3 worm cellular contexts compared by ENCODE assay signal in genomic region chrX:4961681-4962656, ce11.
TF ChIP-seq lines count a peak whose summit lies in the region.

No protein-coding gene starts in this region.

TF ChIP-seq in whole organism, L1 larva, 84 proteins besides CTCF, POLR2A, EP300 and RAD21 (continued from another document and continues in another):
- TF ChIP-seq ztf-11 (tag; optimal IDR thresholded peaks at IDR 0.05; lab: Kevin White, UChicago) (peak in 1 of 2 experiments; percentile 54), elt-2 (tag; optimal IDR thresholded peaks at IDR 0.05; lab: Kevin White, UChicago) (no peak), nhr-47 (tag; optimal IDR thresholded peaks at IDR 0.05; lab: Kevin White, UChicago) (peak; percentile 68), mep-1 (tag; optimal IDR thresholded peaks at IDR 0.05; lab: Kevin White, UChicago) (peak; percentile 43), egl-27 (tag; optimal IDR thresholded peaks at IDR 0.05; lab: Kevin White, UChicago) (peak in 1 of 2 experiments; percentile 49), lir-3 (tag; optimal IDR thresholded peaks at IDR 0.05; lab: Kevin White, UChicago; ENCODE audit: poor library complexity) (no peak), C34B4.2 (tag; optimal IDR thresholded peaks at IDR 0.05; lab: Kevin White, UChicago) (no peak), fkh-4 (tag; optimal IDR thresholded peaks at IDR 0.05; lab: Kevin White, UChicago; ENCODE audit: borderline replicate concordance) (no peak), lin-15B (tag; optimal IDR thresholded peaks at IDR 0.05; lab: Kevin White, UChicago) (no peak), dpl-1 (GFP tag; optimal IDR thresholded peaks at IDR 0.05; lab: Kevin White, UChicago) (no peak), nhr-85 (tag; lab: Kevin White, UChicago) (peak; percentile 60), hlh-17 (GFP tag; optimal IDR thresholded peaks at IDR 0.05; lab: Kevin White, UChicago; ENCODE audit: borderline replicate concordance) (no peak), irx-1 (tag; optimal IDR thresholded peaks at IDR 0.05; lab: Kevin White, UChicago) (peak; percentile 39), F16B12.6 (tag; optimal IDR thresholded peaks at IDR 0.05; lab: Kevin White, UChicago) (no peak), tbx-2 (tag; optimal IDR thresholded peaks at IDR 0.05; lab: Kevin White, UChicago) (peak; percentile 60), lin-14 (GFP tag; optimal IDR thresholded peaks at IDR 0.05; lab: Kevin White, UChicago) (peak; percentile 91), Y116A8C.19 (tag; optimal IDR thresholded peaks at IDR 0.05; lab: Kevin White, UChicago; ENCODE audit: borderline replicate concordance) (no peak), efl-3 (GFP tag; optimal IDR thresholded peaks at IDR 0.05; lab: Kevin White, UChicago) (no peak), blmp-1 (tag; optimal IDR thresholded peaks at IDR 0.05; lab: Kevin White, UChicago) (peak; percentile 6), ztf-4 (tag; optimal IDR thresholded peaks at IDR 0.05; lab: Kevin White, UChicago) (peak; percentile 53), zag-1 (tag; optimal IDR thresholded peaks at IDR 0.05; lab: Kevin White, UChicago) (no peak), C16A3.4 (tag; optimal IDR thresholded peaks at IDR 0.05; lab: Kevin White, UChicago) (peak; percentile 44), unc-30 (tag; optimal IDR thresholded peaks at IDR 0.05; lab: Kevin White, UChicago) (no peak), aha-1 (tag; optimal IDR thresholded peaks at IDR 0.05; lab: Kevin White, UChicago) (no peak), sup-37 (GFP tag; optimal IDR thresholded peaks at IDR 0.05; lab: Kevin White, UChicago) (peak; percentile 31), jun-1 (tag; optimal IDR thresholded peaks at IDR 0.05; lab: Kevin White, UChicago) (peak; percentile 81), unc-98 (GFP tag; IDR thresholded peaks at IDR 0.05; lab: Robert Waterston, UW) (no peak), nhr-20 (tag; optimal IDR thresholded peaks at IDR 0.05; lab: Kevin White, UChicago) (peak; percentile 48), ama-1 (optimal IDR thresholded peaks at IDR 0.05; lab: Kevin White, UChicago) (no peak), isw-1 (GFP tag; IDR thresholded peaks at IDR 0.05; lab: Robert Waterston, UW) (peak; percentile 41; the same call in 1 of the 2 replicates), rnt-1 (tag; optimal IDR thresholded peaks at IDR 0.05; lab: Kevin White, UChicago) (peak; percentile 60), nhr-71 (tag; optimal IDR thresholded peaks at IDR 0.05; lab: Kevin White, UChicago) (peak; percentile 81), pag-3 (tag; optimal IDR thresholded peaks at IDR 0.05; lab: Kevin White, UChicago; ENCODE audit: borderline replicate concordance, insufficient read depth) (no peak), ceh-90 (tag; optimal IDR thresholded peaks at IDR 0.05; lab: Kevin White, UChicago) (peak; percentile 17), xbp-1 (tag; optimal IDR thresholded peaks at IDR 0.05; lab: Kevin White, UChicago) (peak; percentile 31), pax-3 (tag; optimal IDR thresholded peaks at IDR 0.05; lab: Kevin White, UChicago) (no peak), unc-62 (GFP tag; optimal IDR thresholded peaks at IDR 0.05; lab: Kevin White, UChicago) (no peak), fkh-10 (GFP tag; optimal IDR thresholded peaks at IDR 0.05; lab: Kevin White, UChicago) (no peak), zip-4 (GFP tag; optimal IDR thresholded peaks at IDR 0.05; lab: Kevin White, UChicago) (peak; percentile 37), unc-130 (tag; optimal IDR thresholded peaks at IDR 0.05; lab: Kevin White, UChicago) (no peak), mab-9 (GFP tag; IDR thresholded peaks at IDR 0.05; lab: Robert Waterston, UW) (no peak), mef-2 (tag; optimal IDR thresholded peaks at IDR 0.05; lab: Kevin White, UChicago) (no peak), egl-13 (tag; optimal IDR thresholded peaks at IDR 0.05; lab: Kevin White, UChicago) (peak; percentile 35), swsn-7 (tag; optimal IDR thresholded peaks at IDR 0.05; lab: Kevin White, UChicago) (peak; percentile 60)

TF ChIP-seq in whole organism, L3 larva, 47 proteins besides CTCF, POLR2A, EP300 and RAD21 (continued from another document):
- TF ChIP-seq fkh-2 (tag; optimal IDR thresholded peaks at IDR 0.05; lab: Kevin White, UChicago) = no peak
- TF ChIP-seq ZK546.5 (tag; optimal IDR thresholded peaks at IDR 0.05; lab: Kevin White, UChicago) = no peak
- no peak for TF ChIP-seq unc-62 (GFP tag; optimal IDR thresholded peaks at IDR 0.05; lab: Kevin White, UChicago)
- no peak for TF ChIP-seq zag-1 (tag; optimal IDR thresholded peaks at IDR 0.05; lab: Kevin White, UChicago)
- peak; percentile 60 for TF ChIP-seq jun-1 (tag; optimal IDR thresholded peaks at IDR 0.05; lab: Kevin White, UChicago)
- TF ChIP-seq nhr-237 (tag; optimal IDR thresholded peaks at IDR 0.05; lab: Kevin White, UChicago) = no peak
- peak; percentile 23 for TF ChIP-seq nhr-11 (tag; optimal IDR thresholded peaks at IDR 0.05; lab: Kevin White, UChicago)
- no peak for TF ChIP-seq fkh-10 (GFP tag; optimal IDR thresholded peaks at IDR 0.05; lab: Kevin White, UChicago)
- no peak for TF ChIP-seq ama-1 (optimal IDR thresholded peaks at IDR 0.05; lab: Kevin White, UChicago)
- no peak for TF ChIP-seq ztf-11 (tag; optimal IDR thresholded peaks at IDR 0.05; lab: Kevin White, UChicago)
- no peak for TF ChIP-seq pqm-1 (tag; optimal IDR thresholded peaks at IDR 0.05; lab: Kevin White, UChicago)
- TF ChIP-seq nfya-1 (tag; optimal IDR thresholded peaks at IDR 0.05; lab: Kevin White, UChicago; ENCODE audit: insufficient read depth) = peak; percentile 88
- peak; percentile 62 for TF ChIP-seq hmg-11 (tag; optimal IDR thresholded peaks at IDR 0.05; lab: Kevin White, UChicago)
- TF ChIP-seq lin-39 (tag; optimal IDR thresholded peaks at IDR 0.05; lab: Kevin White, UChicago) = peak; percentile 95
- no peak for TF ChIP-seq ceh-82 (tag; optimal IDR thresholded peaks at IDR 0.05; lab: Kevin White, UChicago)
- peak; percentile 12 for TF ChIP-seq nhr-25 (tag; optimal IDR thresholded peaks at IDR 0.05; lab: Kevin White, UChicago)
- no peak for TF ChIP-seq fos-1 (tag; optimal IDR thresholded peaks at IDR 0.05; lab: Kevin White, UChicago)
TF ChIP-seq in whole organism, L3 larva: peak in this region for 12.

TF ChIP-seq in whole organism, young adult, 124 proteins besides CTCF, POLR2A, EP300 and RAD21 (continued from another document):
- TF ChIP-seq lin-54 (GFP tag; optimal IDR thresholded peaks at IDR 0.05; lab: Kevin White, UChicago) (no peak), ceh-27 (GFP tag; optimal IDR thresholded peaks at IDR 0.05; lab: Kevin White, UChicago) (peak; percentile 65), dpl-1 (GFP tag; optimal IDR thresholded peaks at IDR 0.05; lab: Kevin White, UChicago) (no peak), cebp-2 (GFP tag; IDR thresholded peaks at IDR 0.05; lab: Robert Waterston, UW) (no peak), ceh-91 (GFP tag; IDR thresholded peaks at IDR 0.05; lab: Robert Waterston, UW) (no peak), T07F8.4 (tag; optimal IDR thresholded peaks at IDR 0.05; lab: Kevin White, UChicago) (no peak), let-526 (GFP tag; IDR thresholded peaks at IDR 0.05; lab: Robert Waterston, UW) (0 out of 2 replicates have a peak, but pooled peaks have one; percentile 39), ama-1 (optimal IDR thresholded peaks at IDR 0.05; lab: Kevin White, UChicago) (no peak), ama-1 (GFP tag; optimal IDR thresholded peaks at IDR 0.05; lab: Kevin White, UChicago) (no peak), Y67H2A.10 (GFP tag; conservative IDR thresholded peaks at IDR 0.05; lab: Robert Waterston, UW) (no peak), pha-4 (tag; optimal IDR thresholded peaks at IDR 0.05; lab: Kevin White, UChicago) (no peak), cebp-1 (GFP tag; IDR thresholded peaks at IDR 0.05; lab: Robert Waterston, UW) (peak; percentile 82), cebp-1 (tag; optimal IDR thresholded peaks at IDR 0.05; lab: Kevin White, UChicago) (peak; percentile 98), athp-1 (tag; optimal IDR thresholded peaks at IDR 0.05; lab: Kevin White, UChicago) (no peak), rcor-1 (GFP tag; IDR thresholded peaks at IDR 0.05; lab: Robert Waterston, UW) (no peak), egrh-3 (GFP tag; IDR thresholded peaks at IDR 0.05; lab: Robert Waterston, UW) (peak; percentile 24; the same call in 1 of the 2 replicates), aptf-2 (GFP tag; conservative IDR thresholded peaks at IDR 0.05; lab: Robert Waterston, UW) (no peak), die-1 (tag; optimal IDR thresholded peaks at IDR 0.05; lab: Kevin White, UChicago) (peak; percentile 18), chd-7 (tag; optimal IDR thresholded peaks at IDR 0.05; lab: Kevin White, UChicago) (peak; percentile 5), snpc-4 (GFP tag; optimal IDR thresholded peaks at IDR 0.05; lab: Kevin White, UChicago) (no peak), snpc-4 (tag; optimal IDR thresholded peaks at IDR 0.05; lab: Kevin White, UChicago) (no peak), nfya-2 (GFP tag; IDR thresholded peaks at IDR 0.05; lab: Robert Waterston, UW) (no peak), rpc-1 (optimal IDR thresholded peaks at IDR 0.05; lab: Kevin White, UChicago) (no peak), rpc-1 (tag; optimal IDR thresholded peaks at IDR 0.05; lab: Kevin White, UChicago) (no peak), nhr-90 (tag; optimal IDR thresholded peaks at IDR 0.05; lab: Kevin White, UChicago) (no peak), unc-62 (GFP tag; optimal IDR thresholded peaks at IDR 0.05; lab: Kevin White, UChicago) (peak; percentile 27), C06A6.2 (GFP tag; conservative IDR thresholded peaks at IDR 0.05; lab: Robert Waterston, UW) (0 out of 2 replicates have a peak, but pooled peaks have one; percentile 12), ets-4 (GFP tag; optimal IDR thresholded peaks at IDR 0.05; lab: Kevin White, UChicago) (no peak), hlh-26 (GFP tag; conservative IDR thresholded peaks at IDR 0.05; lab: Robert Waterston, UW) (no peak), snpc-1.3 (tag; optimal IDR thresholded peaks at IDR 0.05; lab: Kevin White, UChicago; ENCODE audit: insufficient read depth) (no peak)
